Worm (Caenorhabditis elegans) whole organism, early embryonic: ENCODE measurements around the gene Y11D7A.3.
"Not testable (repeated sequence)": the region's sequence is repeated elsewhere in the genome, so short reads cannot be mapped to it uniquely, and the experiment has no call there.

Experiments used
- B0310.2 ChIP-seq: sonication (generic microtip); optimal IDR thresholded peaks from 2 replicates; lab custom pipeline; 2016; ENCODE audit warnings: mild to moderate bottlenecking, missing genetic modification characterization, missing compliant biosample characterization
- aly-1 ChIP-seq: sonication (generic microtip); optimal IDR thresholded peaks from 2 replicates; lab custom pipeline; 2016; ENCODE audit warnings: missing genetic modification characterization, missing compliant biosample characterization
- ama-1 ChIP-seq: fragments of 150-350 bp; optimal IDR thresholded peaks from 2 replicates; lab custom pipeline; 2014
- ceh-13 ChIP-seq: fragments of 200-800 bp; sonication (Bioruptor generic); optimal IDR thresholded peaks from 2 replicates; lab custom pipeline; 2018; ENCODE audit warnings: mild to moderate bottlenecking, missing genetic modification characterization, missing compliant biosample characterization
- ets-7 ChIP-seq: sonication (generic microtip); optimal IDR thresholded peaks from 2 replicates; lab custom pipeline; 2016; ENCODE audit warnings: missing genotype, missing genetic modification characterization, missing compliant biosample characterization
- hmbx-1 ChIP-seq: sonication (generic microtip); optimal IDR thresholded peaks from 2 replicates; lab custom pipeline; 2016; ENCODE audit warnings: mild to moderate bottlenecking, missing genetic modification characterization, missing compliant biosample characterization
- hmg-4 ChIP-seq: fragments of 200-800 bp; sonication (Bioruptor generic); optimal IDR thresholded peaks from 2 replicates; lab custom pipeline; 2018; ENCODE audit warnings: mild to moderate bottlenecking, missing genetic modification characterization, missing compliant biosample characterization
- hnd-1 ChIP-seq: sonication (generic microtip); optimal IDR thresholded peaks from 2 replicates; lab custom pipeline; 2016; ENCODE audit warnings: missing genetic modification characterization, missing compliant biosample characterization
- pes-1 ChIP-seq: fragments of 200-800 bp; sonication (Bioruptor generic); IDR thresholded peaks from 2 replicates; pipeline ENCODE4 v1.3.6; 2022; ENCODE audit warnings: missing genetic modification reagents, missing genetic modification characterization, missing compliant biosample characterization
- scrt-1 ChIP-seq: fragments of 200-800 bp; sonication (Bioruptor generic); IDR thresholded peaks from 2 replicates; pipeline ENCODE4 v1.3.6; 2022; ENCODE audit warnings: missing genetic modification characterization, missing compliant biosample characterization
- sea-1 ChIP-seq: fragments of 200-800 bp; sonication (Bioruptor generic); conservative IDR thresholded peaks from 2 replicates; pipeline ENCODE4 v1.3.6; 2022; ENCODE audit warnings: missing genetic modification characterization, missing compliant biosample characterization
- tra-4 ChIP-seq: sonication (generic microtip); optimal IDR thresholded peaks from 2 replicates; lab custom pipeline; 2017; ENCODE audit warnings: missing genetic modification characterization, missing compliant biosample characterization

Gene Y11D7A.3

ce11 chrIV:9269796-9270195 is 36.9 kb downstream of the Y11D7A.3 start, which contains the start of gene flh-3:
flh-3 (plus strand) TSS chrIV:9270096.
- TF ChIP-seq tra-4 (tag; lab: Kevin White, UChicago), result no peak
- TF ChIP-seq pes-1 (GFP tag; lab: Robert Waterston, UW), result no peak
- no peak for TF ChIP-seq ets-7 (tag; lab: Kevin White, UChicago)
- TF ChIP-seq hmg-4 (GFP tag; lab: Kevin White, UChicago), result no peak
- TF ChIP-seq ceh-13 (GFP tag; lab: Kevin White, UChicago), result no peak
- TF ChIP-seq hnd-1 (tag; lab: Kevin White, UChicago), result no peak
- no peak for TF ChIP-seq ama-1

- TF ChIP-seq ceh-13 (GFP tag; lab: Kevin White, UChicago) (no peak), aly-1 (no peak), B0310.2 (no peak)
Measured at ce11 chrIV:9274008-9274529, 41.2 kb downstream of the Y11D7A.3 start, which contains the start of gene nmy-3. nmy-3 (plus strand) TSS chrIV:9274479.

ce11 chrIV:9286305-9286704 is 53.4 kb downstream of the Y11D7A.3 start, which contains the start of gene nhr-267:
nhr-267 (minus strand) TSS chrIV:9286405.
- TF ChIP-seq hmbx-1 (tag; lab: Kevin White, UChicago); scrt-1 (GFP tag; lab: Robert Waterston, UW); pes-1 (GFP tag; lab: Robert Waterston, UW): not testable (repeated sequence)

ce11 chrIV:9289635-9290034 is 56.7 kb downstream of the Y11D7A.3 start:
- no peak for TF ChIP-seq aly-1
- TF ChIP-seq sea-1 (GFP tag; lab: Robert Waterston, UW), result no peak
- TF ChIP-seq ets-7 (tag; lab: Kevin White, UChicago), result no peak
- TF ChIP-seq ceh-13 (GFP tag; lab: Kevin White, UChicago), result no peak
- no peak for TF ChIP-seq B0310.2
- no peak for TF ChIP-seq scrt-1 (GFP tag; lab: Robert Waterston, UW)
- no peak for TF ChIP-seq pes-1 (GFP tag; lab: Robert Waterston, UW)
